Worm (Caenorhabditis elegans) whole organism, late embryonic: ENCODE data around the gene C07B5.4.

Source experiments
- sdc-2 ChIP-seq: sonication (generic microtip); optimal IDR thresholded peaks from 2 replicates; lab custom pipeline; 2016; ENCODE audit warnings: missing genotype, missing genetic modification characterization, missing compliant biosample characterization
- ztf-16 ChIP-seq: sonication (generic microtip); optimal IDR thresholded peaks from 2 replicates; lab custom pipeline; 2017; ENCODE audit warnings: missing genetic modification characterization, missing compliant biosample characterization

ce11 chrX:9584333-9584732 is 54.9 kb downstream of the C07B5.4 start, which contains the start of gene gpx-5:
- TF ChIP-seq ztf-16 (tag; lab: Kevin White, UChicago) (no peak), sdc-2 (no peak)
